Worm (Caenorhabditis elegans) whole organism, L3 larva: Measurements from ENCODE around the gene H37A05.2.

Experiments used
- R02D3.7 ChIP-seq: fragments of 150-350 bp; optimal IDR thresholded peaks from 2 replicates; lab custom pipeline; 2014; ENCODE audit warnings: missing biosample characterization, missing genetic modification characterization
- aly-2 ChIP-seq: fragments of 150-350 bp; optimal IDR thresholded peaks from 2 replicates; lab custom pipeline; 2014; ENCODE audit warnings: missing biosample characterization, missing genetic modification characterization
- ceh-16 ChIP-seq: sonication (generic microtip); optimal IDR thresholded peaks from 2 replicates; lab custom pipeline; 2017; ENCODE audit warnings: missing biosample characterization, missing genetic modification characterization
- elt-1 ChIP-seq: fragments of 150-350 bp; optimal IDR thresholded peaks from 2 replicates; lab custom pipeline; 2014; ENCODE audit warnings: missing biosample characterization, missing genetic modification characterization
- elt-2 ChIP-seq: sonication (generic microtip); optimal IDR thresholded peaks from 2 replicates; lab custom pipeline; 2016; ENCODE audit warnings: missing genetic modification reagents, mild to moderate bottlenecking, missing genetic modification characterization, missing compliant biosample characterization
- elt-3 ChIP-seq, 3 experiments: fragments of 150-350 bp in 1 of 3; sonication (generic microtip) in 2 of 3; optimal IDR thresholded peaks; 2 replicates in 2 of 3; 4 replicates in 1 of 3; lab custom pipeline; 2014 to 2017; ENCODE audit warnings: missing biosample characterization in 3 of 3, missing genetic modification characterization in 3 of 3
- eor-1 ChIP-seq, 2 experiments: fragments of 150-350 bp; optimal IDR thresholded peaks; 2 replicates each; lab custom pipeline; 2014 to 2018; ENCODE audit warnings: missing biosample characterization in 2 of 2, missing genetic modification characterization in 2 of 2
- hmg-11 ChIP-seq: sonication (generic microtip); optimal IDR thresholded peaks from 2 replicates; lab custom pipeline; 2016; ENCODE audit warnings: missing genetic modification characterization, missing compliant biosample characterization
- nhr-237 ChIP-seq: fragments of 150-350 bp; optimal IDR thresholded peaks from 2 replicates; lab custom pipeline; 2014; ENCODE audit warnings: missing biosample characterization, missing genetic modification characterization
- skn-1 ChIP-seq: fragments of 150-350 bp; optimal IDR thresholded peaks from 2 replicates; lab custom pipeline; 2014; ENCODE audit warnings: missing biosample characterization, missing genetic modification characterization

DNA sequence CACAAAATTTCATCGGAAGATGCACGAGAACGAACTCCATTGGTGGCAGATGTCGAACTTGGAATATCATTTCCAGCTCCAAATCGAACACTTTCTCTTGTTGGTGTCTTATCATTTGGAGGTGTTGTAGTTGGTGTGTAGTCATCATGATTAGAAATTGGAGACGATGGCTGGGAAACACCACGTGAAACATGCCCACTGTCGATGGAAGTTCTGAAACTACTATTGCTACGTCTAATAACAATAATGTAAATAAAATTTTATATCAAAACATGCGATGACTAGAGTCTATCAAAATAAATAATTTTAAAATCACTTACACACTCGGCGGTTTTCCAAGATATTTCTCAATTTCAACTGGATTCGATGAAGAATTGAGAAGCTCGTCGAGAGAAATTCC, 18.3 kb upstream of the H37A05.2 start:
- TF ChIP-seq nhr-237 (tag; lab: Kevin White, UChicago) (no peak), R02D3.7 (no peak), hmg-11 (tag; lab: Kevin White, UChicago) (no peak), skn-1 (no peak), elt-2 (tag; lab: Kevin White, UChicago) (peak; percentile 4), ceh-16 (tag; lab: Kevin White, UChicago) (no peak), eor-1 (tag; optimal IDR thresholded peaks at IDR 0.05; lab: Kevin White, UChicago) (no peak), elt-3 (tag; optimal IDR thresholded peaks at IDR 0.05; lab: Kevin White, UChicago) (no peak), aly-2 (no peak), elt-1 (tag; lab: Kevin White, UChicago) (no peak)
